Worm (Caenorhabditis elegans): ENCODE data around the gene unc-10.

DNA sequence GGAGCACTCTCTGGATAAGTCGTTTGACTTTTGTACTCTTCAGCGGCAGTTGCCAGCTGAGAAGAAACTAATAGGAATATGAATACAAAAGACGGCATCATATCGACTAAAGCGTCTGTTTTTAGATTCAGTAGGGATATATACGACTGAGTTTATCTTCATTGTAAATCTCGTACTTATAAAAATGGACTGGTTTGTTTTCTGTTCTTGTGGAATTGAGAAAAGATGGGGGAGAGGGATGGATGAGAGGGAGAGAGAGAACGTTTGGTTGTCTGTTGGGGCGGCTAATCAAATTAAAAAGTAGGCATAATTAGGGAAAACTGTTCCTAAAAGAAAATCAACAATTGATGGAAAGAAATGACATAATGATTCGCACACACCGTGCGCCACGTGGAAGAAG is 10.7 kb downstream of the unc-10 start, which contains the start of gene grd-7:
- TF ChIP-seq aly-2 (tag; optimal IDR thresholded peaks at IDR 0.05) (no peak), mab-5 (tag; optimal IDR thresholded peaks at IDR 0.05) (no peak), mdl-1 (tag; optimal IDR thresholded peaks at IDR 0.05) (no peak), unc-62 (GFP tag; optimal IDR thresholded peaks at IDR 0.05) (no peak), lsy-2 (tag; optimal IDR thresholded peaks at IDR 0.05) (no peak), nhr-10 (tag; optimal IDR thresholded peaks at IDR 0.05) (no peak), egl-27 (tag; optimal IDR thresholded peaks at IDR 0.05) (no peak), elt-3 (tag; optimal IDR thresholded peaks at IDR 0.05) (no peak)

Data from whole organism, L2 larva.